Worm (Caenorhabditis elegans): ENCODE data around the gene T24E12.6.

ce11 chrII:3711047-3711446 lies 50.5 kb downstream of the T24E12.6 start, which contains the start of gene fbxc-53:
- TF ChIP-seq ceh-13 (GFP tag; optimal IDR thresholded peaks at IDR 0.05) (no peak), ama-1 (optimal IDR thresholded peaks at IDR 0.05) (no peak), scrt-1 (GFP tag; IDR thresholded peaks at IDR 0.05) (no peak), flt-1 (GFP tag; IDR thresholded peaks at IDR 0.05) (no peak), B0310.2 (tag; optimal IDR thresholded peaks at IDR 0.05) (no peak), sea-1 (GFP tag; conservative IDR thresholded peaks at IDR 0.05) (no peak), hmbx-1 (tag; optimal IDR thresholded peaks at IDR 0.05) (no peak), tbx-11 (GFP tag; IDR thresholded peaks at IDR 0.05) (no peak)
